Worm (Caenorhabditis elegans) whole organism, L4 larva: Measurements from ENCODE around the gene F48D6.4.
A peak's percentile ranks its signal among the peaks of the same experiment; 100 is the strongest.

Experiments
- F37D6.2 ChIP-seq: sonication (generic microtip); optimal IDR thresholded peaks from 2 replicates; lab custom pipeline; 2016; ENCODE audit warnings: mild to moderate bottlenecking, missing genetic modification characterization, missing compliant biosample characterization
- T26A8.4 ChIP-seq: fragments of 200-800 bp; sonication (Bioruptor generic); IDR thresholded peaks from 2 replicates; pipeline ENCODE4 v1.3.6; 2022; ENCODE audit warnings: missing genetic modification characterization, missing compliant biosample characterization
- Y105C5A.15 ChIP-seq: fragments of 200-800 bp; sonication (Bioruptor generic); IDR thresholded peaks from 2 replicates; pipeline ENCODE4 v1.3.6; 2022; ENCODE audit warnings: missing genetic modification characterization, missing compliant biosample characterization
- Y48G9A.11 ChIP-seq: fragments of 200-800 bp; sonication (Bioruptor generic); IDR thresholded peaks from 2 replicates; pipeline ENCODE4 v1.3.6; 2022; ENCODE audit warnings: missing genetic modification reagents, missing genetic modification characterization, missing compliant biosample characterization
- aha-1 ChIP-seq: fragments of 150-350 bp; peaks from one replicate; lab custom pipeline; 2014; ENCODE audit warnings: missing biosample characterization, missing genetic modification characterization
- attf-4 ChIP-seq: sonication (generic microtip); optimal IDR thresholded peaks from 3 replicates; lab custom pipeline; 2017; ENCODE audit warnings: missing biosample characterization, missing genetic modification characterization
- ceh-82 ChIP-seq: sonication (generic microtip); optimal IDR thresholded peaks from 2 replicates; lab custom pipeline; 2017; ENCODE audit warnings: missing biosample characterization, missing genetic modification characterization
- ctbp-1 ChIP-seq: fragments of 200-800 bp; sonication (Bioruptor generic); IDR thresholded peaks from 2 replicates; pipeline ENCODE4 v1.3.6; 2022; ENCODE audit warnings: missing genetic modification reagents, missing genetic modification characterization, missing compliant biosample characterization
- daf-12 ChIP-seq: fragments of 150-350 bp; optimal IDR thresholded peaks from 2 replicates; lab custom pipeline; 2014; ENCODE audit warnings: missing biosample characterization, missing genetic modification reagents, missing genetic modification characterization
- daf-16 ChIP-seq, 3 experiments: sonication (generic microtip); optimal IDR thresholded peaks; 2 replicates each; lab custom pipeline; 2016 to 2017; ENCODE audit warnings: missing genetic modification characterization in 3 of 3, missing genetic modification reagents in 3 of 3, mild to moderate bottlenecking in 2 of 3, missing compliant biosample characterization in 2 of 3, missing biosample characterization in 1 of 3, moderate library complexity in 1 of 3
- daf-8 ChIP-seq: fragments of 200-800 bp; sonication (Bioruptor generic); IDR thresholded peaks from 2 replicates; pipeline ENCODE4 v1.3.6; 2022; ENCODE audit warnings: missing genetic modification characterization, missing compliant biosample characterization
- dmd-6 ChIP-seq: fragments of 200-800 bp; sonication (Bioruptor generic); IDR thresholded peaks from 2 replicates; pipeline ENCODE4 v1.3.6; 2022; ENCODE audit warnings: missing genetic modification reagents, missing genetic modification characterization, missing compliant biosample characterization
- dpl-1 ChIP-seq: fragments of 150-350 bp; optimal IDR thresholded peaks from 2 replicates; lab custom pipeline; 2014; ENCODE audit warnings: missing biosample characterization, missing genetic modification reagents, missing genetic modification characterization
- egl-27 ChIP-seq: sonication (generic microtip); optimal IDR thresholded peaks from 3 replicates; lab custom pipeline; 2017; ENCODE audit warnings: missing biosample characterization, missing genetic modification reagents, missing genetic modification characterization
- fkh-10 ChIP-seq: fragments of 150-350 bp; optimal IDR thresholded peaks from 2 replicates; lab custom pipeline; 2014; ENCODE audit warnings: missing biosample characterization, missing genetic modification reagents, missing genetic modification characterization
- hlh-11 ChIP-seq: fragments of 200-800 bp; sonication (Bioruptor generic); optimal IDR thresholded peaks from 2 replicates; lab custom pipeline; 2018; ENCODE audit warnings: mild to moderate bottlenecking, missing genetic modification characterization, missing compliant biosample characterization
- hlh-30 ChIP-seq: sonication (generic microtip); optimal IDR thresholded peaks from 2 replicates; lab custom pipeline; 2017; ENCODE audit warnings: antibody characterized with exemption, mild to moderate bottlenecking, missing genetic modification characterization, missing compliant biosample characterization; ENCODE audit not compliant: insufficient read depth
- lim-7 ChIP-seq: fragments of 200-800 bp; sonication (Bioruptor generic); IDR thresholded peaks from 2 replicates; pipeline ENCODE4 v1.3.6; 2022; ENCODE audit warnings: missing genetic modification characterization, missing compliant biosample characterization
- lin-13 ChIP-seq: fragments of 150-350 bp; optimal IDR thresholded peaks from 2 replicates; lab custom pipeline; 2014; ENCODE audit warnings: missing biosample characterization, missing genetic modification reagents, missing genetic modification characterization
- lin-29 ChIP-seq: fragments of 200-800 bp; sonication (Bioruptor generic); IDR thresholded peaks from 2 replicates; pipeline ENCODE4 v1.3.6; 2022; ENCODE audit warnings: missing genetic modification reagents, missing genetic modification characterization, missing compliant biosample characterization
- lir-3 ChIP-seq: sonication (generic microtip); optimal IDR thresholded peaks from 2 replicates; lab custom pipeline; 2016; ENCODE audit warnings: mild to moderate bottlenecking, missing genetic modification characterization, missing compliant biosample characterization
- madf-5 ChIP-seq, 2 experiments: fragments of 200-800 bp; sonication (Bioruptor generic); IDR thresholded peaks; 2 replicates each; pipeline ENCODE4 v1.3.6; 2022; ENCODE audit warnings: missing compliant biosample characterization in 2 of 2, missing genetic modification characterization in 2 of 2
- mep-1 ChIP-seq: fragments of 150-350 bp; sonication (generic microtip); optimal IDR thresholded peaks from 3 replicates; lab custom pipeline; 2014; ENCODE audit warnings: missing biosample characterization, missing genetic modification characterization
- mes-2 ChIP-seq: sonication (generic microtip); optimal IDR thresholded peaks from 2 replicates; lab custom pipeline; 2016; ENCODE audit warnings: missing genotype, mild to moderate bottlenecking, missing genetic modification characterization, missing compliant biosample characterization; ENCODE audit not compliant: poor library complexity, severe bottlenecking
- mxl-3 ChIP-seq: fragments of 200-800 bp; sonication (Bioruptor generic); optimal IDR thresholded peaks from 2 replicates; lab custom pipeline; 2018; ENCODE audit warnings: mild to moderate bottlenecking, missing genetic modification characterization, missing compliant biosample characterization
- nhr-11 ChIP-seq: fragments of 150-350 bp; optimal IDR thresholded peaks from 2 replicates; lab custom pipeline; 2014; ENCODE audit warnings: missing biosample characterization, missing genetic modification characterization
- nhr-237 ChIP-seq: sonication (generic microtip); optimal IDR thresholded peaks from 2 replicates; lab custom pipeline; 2017; ENCODE audit warnings: missing biosample characterization, missing genetic modification characterization
- nhr-28 ChIP-seq: fragments of 150-350 bp; optimal IDR thresholded peaks from 2 replicates; lab custom pipeline; 2014; ENCODE audit warnings: missing biosample characterization, missing genetic modification characterization
- nhr-41 ChIP-seq: fragments of 200-800 bp; sonication (Bioruptor generic); IDR thresholded peaks from 2 replicates; pipeline ENCODE4 v1.3.6; 2022; ENCODE audit warnings: missing genetic modification reagents, missing genetic modification characterization, missing compliant biosample characterization
- nhr-42 ChIP-seq: fragments of 200-800 bp; sonication (Bioruptor generic); IDR thresholded peaks from 2 replicates; pipeline ENCODE4 v1.3.6; 2022; ENCODE audit warnings: missing genetic modification characterization, missing compliant biosample characterization
- pha-4 ChIP-seq, 2 experiments: fragments of 150-350 bp in 1 of 2; fragments of 200-800 bp in 1 of 2; sonication (Bioruptor generic) in 1 of 2; IDR thresholded peaks in 1 of 2; optimal IDR thresholded peaks in 1 of 2; 2 replicates each; pipeline versions ENCODE4 v1.3.6 to Lab custom; 2014 to 2022; ENCODE audit warnings: missing genetic modification characterization in 2 of 2, missing genetic modification reagents in 2 of 2, missing biosample characterization in 1 of 2, missing compliant biosample characterization in 1 of 2
- sdz-12 ChIP-seq: fragments of 200-800 bp; sonication (Bioruptor generic); optimal IDR thresholded peaks from 2 replicates; lab custom pipeline; 2018; ENCODE audit warnings: mild to moderate bottlenecking, missing genetic modification characterization, missing compliant biosample characterization
- skn-1 ChIP-seq: fragments of 150-350 bp; optimal IDR thresholded peaks from 2 replicates; lab custom pipeline; 2014; ENCODE audit warnings: missing biosample characterization, missing genetic modification characterization
- spr-1 ChIP-seq: sonication (generic microtip); optimal IDR thresholded peaks from 2 replicates; lab custom pipeline; 2016; ENCODE audit warnings: mild to moderate bottlenecking, missing genetic modification characterization, missing compliant biosample characterization
- spr-3 ChIP-seq: fragments of 200-800 bp; sonication (Bioruptor generic); optimal IDR thresholded peaks from 2 replicates; lab custom pipeline; 2018; ENCODE audit warnings: mild to moderate bottlenecking, missing genetic modification characterization, missing compliant biosample characterization
- tag-97 ChIP-seq: fragments of 200-800 bp; sonication (Bioruptor generic); IDR thresholded peaks from 2 replicates; pipeline ENCODE4 v1.3.6; 2022; ENCODE audit warnings: missing genetic modification characterization, missing compliant biosample characterization
- unc-62 ChIP-seq, 3 experiments: fragments of 150-350 bp in 1 of 3; sonication (generic microtip); optimal IDR thresholded peaks in 2 of 3; peaks in 1 of 3; 1 replicate in 1 of 3; 2 replicates in 2 of 3; lab custom pipeline; 2014 to 2017; ENCODE audit warnings: missing biosample characterization in 3 of 3, missing genetic modification characterization in 3 of 3, missing genetic modification reagents in 3 of 3, missing genotype in 1 of 3
- zfp-2 ChIP-seq: sonication (generic microtip); optimal IDR thresholded peaks from 2 replicates; lab custom pipeline; 2016; ENCODE audit warnings: mild to moderate bottlenecking, missing genetic modification characterization, missing compliant biosample characterization
- zfp-3 ChIP-seq: fragments of 200-800 bp; sonication (Bioruptor generic); conservative IDR thresholded peaks from 2 replicates; pipeline ENCODE4 v1.3.6; 2022; ENCODE audit warnings: missing genetic modification reagents, missing genetic modification characterization, missing compliant biosample characterization
- zip-11 ChIP-seq: fragments of 200-800 bp; sonication (Bioruptor generic); IDR thresholded peaks from 2 replicates; pipeline ENCODE4 v1.3.6; 2022; ENCODE audit warnings: missing genetic modification characterization, missing compliant biosample characterization

F48D6.4 gene

DNA sequence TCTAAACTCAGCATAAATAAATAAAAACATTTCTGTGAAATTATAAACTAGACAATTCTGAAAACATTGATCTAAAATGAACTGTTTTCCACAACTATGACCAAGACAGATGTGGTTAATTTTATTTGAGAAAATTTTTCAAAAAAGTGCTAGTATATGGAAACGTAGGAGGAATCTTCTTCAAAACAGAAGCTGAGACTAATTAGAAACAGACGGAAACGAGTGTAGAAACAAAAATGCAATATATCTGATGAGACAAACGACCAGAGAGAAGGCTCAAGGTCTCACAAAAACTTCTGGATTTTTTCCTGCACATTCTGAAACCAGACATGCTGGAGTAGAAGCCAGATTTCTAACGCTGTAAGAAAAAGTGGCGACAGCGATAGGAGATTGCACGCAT, 48.9 kb upstream of the F48D6.4 start:
- TF ChIP-seq aha-1 (tag; lab: Kevin White, UChicago) (no peak), spr-3 (GFP tag; lab: Kevin White, UChicago) (no peak), Y105C5A.15 (GFP tag; lab: Robert Waterston, UW) (no peak), tag-97 (GFP tag; lab: Robert Waterston, UW) (no peak), ctbp-1 (GFP tag; lab: Robert Waterston, UW) (no peak), daf-8 (GFP tag; lab: Robert Waterston, UW) (no peak), sdz-12 (GFP tag; lab: Kevin White, UChicago) (no peak), mes-2 (tag; lab: Kevin White, UChicago) (no peak), lin-29 (GFP tag; lab: Robert Waterston, UW) (no peak)

DNA sequence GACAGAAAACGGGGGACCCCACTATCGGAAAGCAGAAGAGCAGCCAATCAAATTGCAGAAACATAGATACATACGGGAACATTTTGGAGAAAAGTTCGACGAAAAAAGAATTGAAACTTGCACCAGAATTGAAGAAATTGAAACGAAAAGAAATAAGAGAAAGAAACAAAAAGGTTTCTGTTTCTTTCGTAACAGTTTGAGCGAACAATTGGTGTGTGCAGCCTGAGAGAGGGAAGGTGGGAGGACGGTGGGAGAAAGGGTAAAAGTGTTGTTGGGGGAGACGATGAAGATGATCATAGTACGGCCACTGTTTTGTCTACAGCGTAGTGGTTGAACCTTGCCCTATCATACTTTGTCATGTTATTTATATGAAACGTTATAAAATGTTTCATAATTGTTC, 47.9 kb upstream of the F48D6.4 start:
- TF ChIP-seq ceh-82 (no peak), zfp-2 (tag; lab: Kevin White, UChicago) (no peak), attf-4 (no peak), mep-1 (tag; lab: Kevin White, UChicago) (peak; percentile 32), spr-3 (GFP tag; lab: Kevin White, UChicago) (no peak), nhr-237 (no peak), unc-62 (GFP tag; optimal IDR thresholded peaks at IDR 0.05 in 1 of 2; lab: Kevin White, UChicago) (no peak), unc-62 (tag; optimal IDR thresholded peaks at IDR 0.05; lab: Kevin White, UChicago) (no peak), hlh-11 (peak; percentile 41), nhr-41 (GFP tag; lab: Robert Waterston, UW) (no peak), hlh-30 (no peak), dmd-6 (peak; percentile 9; the same call in 1 of the 2 replicates), spr-1 (tag; lab: Kevin White, UChicago) (no peak), daf-12 (no peak), skn-1 (tag; lab: Kevin White, UChicago) (no peak), nhr-11 (tag; lab: Kevin White, UChicago) (no peak), Y48G9A.11 (GFP tag; lab: Robert Waterston, UW) (no peak), lim-7 (GFP tag; lab: Robert Waterston, UW) (no peak), sdz-12 (GFP tag; lab: Kevin White, UChicago) (no peak), dpl-1 (GFP tag; lab: Kevin White, UChicago) (no peak), F37D6.2 (tag; lab: Kevin White, UChicago) (no peak), T26A8.4 (no peak), madf-5 (GFP tag; IDR thresholded peaks at IDR 0.05; lab: Robert Waterston, UW) (no peak), egl-27 (tag; lab: Kevin White, UChicago) (no peak), daf-16 (GFP tag; optimal IDR thresholded peaks at IDR 0.05; lab: Kevin White, UChicago) (no peak), daf-16 (tag; optimal IDR thresholded peaks at IDR 0.05; lab: Kevin White, UChicago) (peak; percentile 48), nhr-42 (GFP tag; lab: Robert Waterston, UW) (no peak), zfp-3 (GFP tag; lab: Robert Waterston, UW) (no peak), fkh-10 (GFP tag; lab: Kevin White, UChicago) (peak; percentile 27), zip-11 (GFP tag; lab: Robert Waterston, UW) (no peak), lir-3 (tag; lab: Kevin White, UChicago) (no peak), nhr-28 (tag; lab: Kevin White, UChicago) (peak; percentile 28), pha-4 (GFP tag; IDR thresholded peaks at IDR 0.05; lab: Robert Waterston, UW) (no peak), pha-4 (tag; optimal IDR thresholded peaks at IDR 0.05; lab: Kevin White, UChicago) (no peak)

DNA sequence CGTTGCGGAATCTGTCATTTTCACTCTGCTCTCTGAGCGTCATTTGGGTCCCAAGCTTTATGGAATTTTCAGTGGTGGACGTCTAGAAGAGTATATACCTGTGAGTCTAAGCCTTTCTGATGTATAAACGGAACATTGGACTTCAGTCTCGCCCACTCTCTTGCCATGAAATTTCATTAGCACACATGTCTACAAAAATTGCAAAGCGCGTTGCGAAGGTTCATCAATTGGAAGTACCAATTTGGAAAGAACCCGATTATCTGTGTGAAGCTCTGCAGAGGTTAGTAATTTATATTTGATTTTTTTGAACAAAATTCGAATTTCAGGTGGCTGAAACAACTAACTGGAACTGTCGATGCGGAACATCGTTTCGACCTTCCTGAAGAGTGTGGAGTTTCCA, 42.8 kb upstream of the F48D6.4 start:
- peak in 1 of 2 experiments; percentile 57 for TF ChIP-seq unc-62 (GFP tag; optimal IDR thresholded peaks at IDR 0.05 in 1 of 2; lab: Kevin White, UChicago)
- TF ChIP-seq unc-62 (tag; optimal IDR thresholded peaks at IDR 0.05; lab: Kevin White, UChicago), result no peak
- TF ChIP-seq mxl-3 (GFP tag; lab: Kevin White, UChicago), result no peak
- TF ChIP-seq lin-13 (GFP tag; lab: Kevin White, UChicago), result no peak
- peak; percentile 74 for TF ChIP-seq aha-1 (tag; lab: Kevin White, UChicago)
